Fruit fly (Drosophila melanogaster): ENCODE results near the gene CG15418.

dm6 chr2L:3590797-3591196 lies 30.7 kb downstream of the CG15418 start:
- no peak for TF ChIP-seq usp (GFP tag; optimal IDR thresholded peaks at IDR 0.05)
- no peak for TF ChIP-seq Dll (optimal IDR thresholded peaks at IDR 0.05)
